Worm (Caenorhabditis elegans) whole organism, young adult: ENCODE measurements around the gene F13H10.5.

Experiments used
- B0336.3 ChIP-seq: fragments of 200-800 bp; sonication (Bioruptor generic); IDR thresholded peaks from 2 replicates; pipeline ENCODE4 v1.3.6; 2022; ENCODE audit warnings: missing genetic modification characterization, missing compliant biosample characterization
- D2030.7 ChIP-seq: fragments of 200-800 bp; sonication (Bioruptor generic); IDR thresholded peaks from 2 replicates; pipeline ENCODE4 v1.3.6; 2022; ENCODE audit warnings: missing genetic modification reagents, missing genetic modification characterization, missing compliant biosample characterization
- F49E8.2 ChIP-seq: sonication (generic microtip); optimal IDR thresholded peaks from 3 replicates; lab custom pipeline; 2017; ENCODE audit warnings: missing genetic modification characterization, mild to moderate bottlenecking, missing compliant biosample characterization, antibody characterized with exemption, moderate library complexity; ENCODE audit not compliant: insufficient read depth
- K11D2.4 ChIP-seq: fragments of 200-800 bp; sonication (Bioruptor generic); IDR thresholded peaks from 2 replicates; pipeline ENCODE4 v1.3.6; 2022; ENCODE audit warnings: missing genetic modification reagents, missing genetic modification characterization, missing compliant biosample characterization
- T07F8.4 ChIP-seq: sonication (generic microtip); optimal IDR thresholded peaks from 2 replicates; lab custom pipeline; 2016; ENCODE audit warnings: mild to moderate bottlenecking, missing genetic modification characterization, moderate library complexity, missing compliant biosample characterization
- Y53G8AR.9 ChIP-seq: fragments of 200-800 bp; sonication (Bioruptor generic); conservative IDR thresholded peaks from 2 replicates; pipeline ENCODE4 v1.3.6; 2022; ENCODE audit warnings: missing genetic modification reagents, missing genetic modification characterization, missing compliant biosample characterization
- ZK185.1 ChIP-seq: sonication (generic microtip); optimal IDR thresholded peaks from 2 replicates; lab custom pipeline; 2016; ENCODE audit warnings: mild to moderate bottlenecking, missing genetic modification characterization, missing compliant biosample characterization; ENCODE audit not compliant: poor library complexity, severe bottlenecking
- ama-1 ChIP-seq, 3 experiments: fragments of 150-350 bp in 1 of 3; sonication (generic microtip) in 2 of 3; optimal IDR thresholded peaks; 2 replicates each; lab custom pipeline; 2014 to 2018; ENCODE audit warnings: missing biosample characterization in 2 of 3, missing genetic modification characterization in 2 of 3, missing genetic modification reagents in 2 of 3
- aptf-2 ChIP-seq: fragments of 200-800 bp; sonication (Bioruptor generic); conservative IDR thresholded peaks from 2 replicates; pipeline ENCODE4 v1.3.6; 2022; ENCODE audit warnings: missing genetic modification reagents, missing genetic modification characterization, missing compliant biosample characterization
- atf-7 ChIP-seq: sonication (generic microtip); optimal IDR thresholded peaks from 2 replicates; lab custom pipeline; 2017; ENCODE audit warnings: mild to moderate bottlenecking, missing genetic modification characterization, missing compliant biosample characterization
- athp-1 ChIP-seq: sonication (generic microtip); optimal IDR thresholded peaks from 2 replicates; lab custom pipeline; 2017; ENCODE audit warnings: mild to moderate bottlenecking, missing genetic modification characterization, missing compliant biosample characterization
- attf-3 ChIP-seq: fragments of 200-800 bp; sonication (Bioruptor generic); conservative IDR thresholded peaks from 2 replicates; pipeline ENCODE4 v1.3.6; 2022; ENCODE audit warnings: missing genetic modification reagents, missing genetic modification characterization, missing compliant biosample characterization
- cebp-1 ChIP-seq, 2 experiments: fragments of 200-800 bp in 1 of 2; sonication (Bioruptor generic) in 1 of 2; sonication (generic microtip) in 1 of 2; IDR thresholded peaks in 1 of 2; optimal IDR thresholded peaks in 1 of 2; 2 replicates each; pipeline versions ENCODE4 v1.3.6 to Lab custom; 2017 to 2022; ENCODE audit warnings: missing compliant biosample characterization in 2 of 2, missing genetic modification characterization in 2 of 2, mild to moderate bottlenecking in 1 of 2, missing genetic modification reagents in 1 of 2, moderate library complexity in 1 of 2
- ceh-40 ChIP-seq: fragments of 200-800 bp; sonication (Bioruptor generic); IDR thresholded peaks from 2 replicates; pipeline ENCODE4 v1.3.6; 2022; ENCODE audit warnings: missing genetic modification characterization, missing compliant biosample characterization
- ceh-58 ChIP-seq: fragments of 200-800 bp; sonication (Bioruptor generic); IDR thresholded peaks from 2 replicates; pipeline ENCODE4 v1.3.6; 2022; ENCODE audit warnings: missing genetic modification characterization, missing compliant biosample characterization
- ceh-91 ChIP-seq: fragments of 200-800 bp; sonication (Bioruptor generic); IDR thresholded peaks from 2 replicates; pipeline ENCODE4 v1.3.6; 2022; ENCODE audit warnings: missing genetic modification reagents, missing genetic modification characterization, missing compliant biosample characterization
- die-1 ChIP-seq: sonication (generic microtip); optimal IDR thresholded peaks from 2 replicates; lab custom pipeline; 2016; ENCODE audit warnings: missing genotype, mild to moderate bottlenecking, missing genetic modification characterization, missing compliant biosample characterization
- dox-1 ChIP-seq: fragments of 200-800 bp; sonication (Bioruptor generic); IDR thresholded peaks from 2 replicates; pipeline ENCODE4 v1.3.6; 2022; ENCODE audit warnings: missing genetic modification reagents, missing genetic modification characterization, missing compliant biosample characterization
- efl-1 ChIP-seq: fragments of 150-350 bp; optimal IDR thresholded peaks from 2 replicates; lab custom pipeline; 2014; ENCODE audit warnings: missing biosample characterization, missing genetic modification reagents, missing genetic modification characterization
- egrh-3 ChIP-seq: fragments of 200-800 bp; sonication (Bioruptor generic); IDR thresholded peaks from 2 replicates; pipeline ENCODE4 v1.3.6; 2022; ENCODE audit warnings: missing genetic modification reagents, missing genetic modification characterization, missing compliant biosample characterization
- ekl-4 ChIP-seq: fragments of 200-800 bp; sonication (Bioruptor generic); IDR thresholded peaks from 2 replicates; pipeline ENCODE4 v1.3.6; 2022; ENCODE audit warnings: missing genetic modification reagents, missing genetic modification characterization, missing compliant biosample characterization
- hmg-20 ChIP-seq: fragments of 200-800 bp; sonication (Bioruptor generic); IDR thresholded peaks from 2 replicates; pipeline ENCODE4 v1.3.6; 2022; ENCODE audit warnings: missing genetic modification reagents, missing genetic modification characterization, missing compliant biosample characterization
- hsf-1 ChIP-seq: fragments of 200-800 bp; sonication (Bioruptor generic); IDR thresholded peaks from 2 replicates; pipeline ENCODE4 v1.3.6; 2022; ENCODE audit warnings: missing genetic modification reagents, missing genetic modification characterization, missing compliant biosample characterization
- let-526 ChIP-seq: fragments of 200-800 bp; sonication (Bioruptor generic); IDR thresholded peaks from 2 replicates; pipeline ENCODE4 v1.3.6; 2022; ENCODE audit warnings: missing genetic modification reagents, missing genetic modification characterization, missing compliant biosample characterization
- let-607 ChIP-seq, 2 experiments: fragments of 200-800 bp in 1 of 2; sonication (Bioruptor generic) in 1 of 2; sonication (generic microtip) in 1 of 2; optimal IDR thresholded peaks; 2 replicates each; lab custom pipeline; 2016 to 2018; ENCODE audit warnings: mild to moderate bottlenecking in 2 of 2, missing compliant biosample characterization in 2 of 2, missing genetic modification characterization in 2 of 2, moderate library complexity in 2 of 2, missing genotype in 1 of 2
- lin-26 ChIP-seq: fragments of 200-800 bp; sonication (Bioruptor generic); IDR thresholded peaks from 2 replicates; pipeline ENCODE4 v1.3.6; 2022; ENCODE audit warnings: missing genetic modification reagents, missing genetic modification characterization, missing compliant biosample characterization
- madf-3 ChIP-seq: fragments of 200-800 bp; sonication (Bioruptor generic); IDR thresholded peaks from 2 replicates; pipeline ENCODE4 v1.3.6; 2022; ENCODE audit warnings: missing genetic modification reagents, missing genetic modification characterization, missing compliant biosample characterization
- madf-6 ChIP-seq: fragments of 200-800 bp; sonication (Bioruptor generic); IDR thresholded peaks from 2 replicates; pipeline ENCODE4 v1.3.6; 2022; ENCODE audit warnings: missing genetic modification reagents, missing genetic modification characterization, missing compliant biosample characterization
- madf-8 ChIP-seq: fragments of 200-800 bp; sonication (Bioruptor generic); conservative IDR thresholded peaks from 2 replicates; pipeline ENCODE4 v1.3.6; 2022; ENCODE audit warnings: missing genetic modification reagents, missing genetic modification characterization, missing compliant biosample characterization
- mcd-1 ChIP-seq: fragments of 200-800 bp; sonication (Bioruptor generic); IDR thresholded peaks from 2 replicates; pipeline ENCODE4 v1.3.6; 2022; ENCODE audit warnings: missing genetic modification reagents, missing genetic modification characterization, missing compliant biosample characterization
- mel-28 ChIP-seq: sonication (generic microtip); optimal IDR thresholded peaks from 2 replicates; lab custom pipeline; 2016; ENCODE audit warnings: borderline replicate concordance, mild to moderate bottlenecking, missing genetic modification characterization, missing compliant biosample characterization
- mes-4 ChIP-seq: sonication (generic microtip); optimal IDR thresholded peaks from 2 replicates; lab custom pipeline; 2016; ENCODE audit warnings: missing genotype, missing genetic modification characterization, missing compliant biosample characterization
- nhr-80 ChIP-seq: sonication (generic microtip); optimal IDR thresholded peaks from 2 replicates; lab custom pipeline; 2016; ENCODE audit warnings: missing genetic modification characterization, missing compliant biosample characterization
- rpc-1 ChIP-seq, 2 experiments: fragments of 150-350 bp in 1 of 2; sonication (generic microtip) in 1 of 2; optimal IDR thresholded peaks; 2 replicates each; lab custom pipeline; 2014 to 2018; ENCODE audit warnings: missing biosample characterization in 1 of 2, missing genetic modification characterization in 1 of 2, missing genetic modification reagents in 1 of 2, missing genotype in 1 of 2
- sea-2 ChIP-seq: fragments of 200-800 bp; sonication (Bioruptor generic); IDR thresholded peaks from 2 replicates; pipeline ENCODE4 v1.3.6; 2022; ENCODE audit warnings: missing genetic modification characterization, missing compliant biosample characterization
- snpc-1.1 ChIP-seq: sonication (generic microtip); optimal IDR thresholded peaks from 2 replicates; lab custom pipeline; 2017; ENCODE audit warnings: missing genetic modification characterization, mild to moderate bottlenecking, missing compliant biosample characterization, antibody characterized with exemption, moderate library complexity, missing genotype, missing genetic modification reagents; ENCODE audit not compliant: insufficient read depth
- snpc-3.4 ChIP-seq: sonication (generic microtip); optimal IDR thresholded peaks from 2 replicates; lab custom pipeline; 2017; ENCODE audit warnings: missing genetic modification characterization, mild to moderate bottlenecking, missing compliant biosample characterization, antibody characterized with exemption, moderate library complexity, missing genotype, missing genetic modification reagents
- somi-1 ChIP-seq: fragments of 200-800 bp; sonication (Bioruptor generic); optimal IDR thresholded peaks from 2 replicates; lab custom pipeline; 2018; ENCODE audit warnings: mild to moderate bottlenecking, missing genetic modification characterization, missing compliant biosample characterization
- tbp1 ChIP-seq: fragments of 200-800 bp; sonication (Bioruptor generic); optimal IDR thresholded peaks from 2 replicates; lab custom pipeline; 2018; ENCODE audit warnings: mild to moderate bottlenecking, missing genetic modification characterization, missing compliant biosample characterization
- unc-62 ChIP-seq: fragments of 150-350 bp; optimal IDR thresholded peaks from 2 replicates; lab custom pipeline; 2014; ENCODE audit warnings: missing biosample characterization, missing genetic modification reagents, missing genetic modification characterization
- xnd-1 ChIP-seq: sonication (generic microtip); optimal IDR thresholded peaks from 2 replicates; lab custom pipeline; 2016; ENCODE audit warnings: missing genotype, missing genetic modification reagents, missing genetic modification characterization, missing compliant biosample characterization
- ztf-18 ChIP-seq: sonication (generic microtip); optimal IDR thresholded peaks from 2 replicates; lab custom pipeline; 2016; ENCODE audit warnings: missing genotype, mild to moderate bottlenecking, missing genetic modification characterization, missing compliant biosample characterization
- ztf-22 ChIP-seq: fragments of 200-800 bp; sonication (Bioruptor generic); optimal IDR thresholded peaks from 2 replicates; lab custom pipeline; 2018; ENCODE audit warnings: mild to moderate bottlenecking, missing genetic modification characterization, moderate library complexity, missing compliant biosample characterization
- ztf-6 ChIP-seq: fragments of 200-800 bp; sonication (Bioruptor generic); IDR thresholded peaks from 2 replicates; pipeline ENCODE4 v1.3.6; 2022; ENCODE audit warnings: missing genetic modification reagents, missing genetic modification characterization, missing compliant biosample characterization

Gene F13H10.5

ce11 chrIV:11036222-11036621 is 45.4 kb downstream of the F13H10.5 start, which contains the start of gene fkb-1 (continued):
- no peak for TF ChIP-seq tbp1
- TF ChIP-seq Y53G8AR.9 (GFP tag; lab: Robert Waterston, UW), result no peak
- TF ChIP-seq efl-1 (GFP tag; lab: Kevin White, UChicago), result no peak
- TF ChIP-seq ztf-18 (tag; lab: Kevin White, UChicago), result peak; percentile 91
- TF ChIP-seq mes-4 (tag; lab: Kevin White, UChicago), result no peak
- no peak for TF ChIP-seq egrh-3 (GFP tag; lab: Robert Waterston, UW)
- no peak for TF ChIP-seq cebp-1 (GFP tag; IDR thresholded peaks at IDR 0.05; lab: Robert Waterston, UW)
- peak; percentile 47 for TF ChIP-seq cebp-1 (tag; optimal IDR thresholded peaks at IDR 0.05; lab: Kevin White, UChicago)
- TF ChIP-seq madf-8, result no peak
- TF ChIP-seq snpc-3.4 (tag; lab: Kevin White, UChicago), result no peak
- TF ChIP-seq hsf-1, result no peak
- TF ChIP-seq K11D2.4, result no peak
- TF ChIP-seq snpc-1.1, result no peak
- TF ChIP-seq ztf-6, result no peak
- TF ChIP-seq dox-1 (GFP tag; lab: Robert Waterston, UW), result peak; percentile 60
- peak; percentile 67 to 79 for TF ChIP-seq let-607 (tag; optimal IDR thresholded peaks at IDR 0.05; lab: Kevin White, UChicago)
- TF ChIP-seq attf-3, result no peak
- TF ChIP-seq hmg-20, result no peak

- TF ChIP-seq let-526 (GFP tag; lab: Robert Waterston, UW) (no peak), atf-7 (peak; percentile 16), aptf-2 (no peak), die-1 (tag; lab: Kevin White, UChicago) (no peak), hsf-1 (peak; percentile 35; the same call in 1 of the 2 replicates), B0336.3 (GFP tag; lab: Robert Waterston, UW) (peak; percentile 71), D2030.7 (GFP tag; lab: Robert Waterston, UW) (no peak; the same call in 1 of the 2 replicates), nhr-80 (tag; lab: Kevin White, UChicago) (peak; percentile 67), ZK185.1 (tag; lab: Kevin White, UChicago) (no peak), ztf-22 (no peak), unc-62 (GFP tag; lab: Kevin White, UChicago) (no peak), K11D2.4 (no peak), athp-1 (tag; lab: Kevin White, UChicago) (peak; percentile 16), F49E8.2 (peak; percentile 24), tbp1 (peak; percentile 7), T07F8.4 (tag; lab: Kevin White, UChicago) (no peak), attf-3 (no peak), xnd-1 (tag; lab: Kevin White, UChicago) (no peak), egrh-3 (GFP tag; lab: Robert Waterston, UW) (no peak), mel-28 (tag; lab: Kevin White, UChicago) (no peak), Y53G8AR.9 (GFP tag; lab: Robert Waterston, UW) (peak; percentile 71), ceh-91 (no peak), sea-2 (GFP tag; lab: Robert Waterston, UW) (no peak), lin-26 (GFP tag; lab: Robert Waterston, UW) (no peak), ceh-40 (GFP tag; lab: Robert Waterston, UW) (no peak), snpc-3.4 (tag; lab: Kevin White, UChicago) (no peak), dox-1 (GFP tag; lab: Robert Waterston, UW) (no peak), mcd-1 (no peak), somi-1 (GFP tag; lab: Kevin White, UChicago) (no peak), ztf-18 (tag; lab: Kevin White, UChicago) (peak; percentile 7), madf-6 (GFP tag; lab: Robert Waterston, UW) (peak; percentile 52; the same call in 1 of the 2 replicates), ceh-58 (GFP tag; lab: Robert Waterston, UW) (no peak), ama-1 (optimal IDR thresholded peaks at IDR 0.05; lab: Kevin White, UChicago) (no peak), ama-1 (GFP tag; optimal IDR thresholded peaks at IDR 0.05; lab: Kevin White, UChicago) (no peak), rpc-1 (optimal IDR thresholded peaks at IDR 0.05; lab: Kevin White, UChicago) (no peak), rpc-1 (tag; optimal IDR thresholded peaks at IDR 0.05; lab: Kevin White, UChicago) (no peak), madf-3 (no peak), ekl-4 (GFP tag; lab: Robert Waterston, UW) (0 out of 2 replicates have a peak, but pooled peaks have one; percentile 16)
These were observed 46.4 kb downstream of the F13H10.5 start for ce11 chrIV:11037118-11037719.
